Comparison of ENCODE assay signal across 5 worm cellular contexts in the genomic region with DNA sequence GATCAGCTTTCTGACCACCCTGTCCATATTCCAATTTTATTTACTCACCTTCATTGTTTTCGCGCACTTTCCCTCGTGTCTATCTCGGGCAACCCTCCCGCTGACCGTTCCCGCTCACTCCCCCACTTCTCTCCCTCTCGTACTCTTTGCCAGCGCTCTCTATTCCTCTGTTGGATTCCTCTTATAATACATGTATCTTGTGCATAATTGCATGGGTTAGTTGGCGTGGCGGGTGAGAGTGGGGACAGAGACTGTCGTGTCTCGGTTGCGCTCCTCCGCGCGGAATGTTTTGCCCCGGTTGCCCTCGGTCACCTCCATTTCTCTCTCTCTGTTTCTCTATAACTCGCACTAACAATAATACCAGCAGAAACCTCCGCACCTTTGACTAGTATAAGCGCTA.
TF ChIP-seq lines count a peak whose summit lies in the region.

No protein-coding gene starts in this region.

TF ChIP-seq in whole organism, L1 larva, 84 proteins besides CTCF, POLR2A, EP300 and RAD21:
- TF ChIP-seq blmp-1 (tag; optimal IDR thresholded peaks at IDR 0.05; lab: Kevin White, UChicago), result peak; percentile 74
- no peak for TF ChIP-seq mef-2 (tag; optimal IDR thresholded peaks at IDR 0.05; lab: Kevin White, UChicago)
- no peak for TF ChIP-seq tbx-2 (tag; optimal IDR thresholded peaks at IDR 0.05; lab: Kevin White, UChicago)
- peak; percentile 18 for TF ChIP-seq lin-14 (GFP tag; optimal IDR thresholded peaks at IDR 0.05; lab: Kevin White, UChicago)
- TF ChIP-seq efl-1 (optimal IDR thresholded peaks at IDR 0.05; lab: Kevin White, UChicago), result no peak
- TF ChIP-seq efl-1 (GFP tag; optimal IDR thresholded peaks at IDR 0.05 in 1 of 2; lab: Kevin White, UChicago), result peak in 1 of 2 experiments; percentile 41

TF ChIP-seq in whole organism, L3 larva, 47 proteins besides CTCF, POLR2A, EP300 and RAD21:
- TF ChIP-seq nhr-25 (tag; optimal IDR thresholded peaks at IDR 0.05; lab: Kevin White, UChicago), result peak; percentile 50
- TF ChIP-seq egl-27 (tag; optimal IDR thresholded peaks at IDR 0.05; lab: Kevin White, UChicago), result no peak

TF ChIP-seq in whole organism, early embryonic, 17 proteins besides CTCF, POLR2A, EP300 and RAD21:
- TF ChIP-seq ama-1 (optimal IDR thresholded peaks at IDR 0.05; lab: Kevin White, UChicago), result no peak
- peak; percentile 74 for TF ChIP-seq hmg-4 (GFP tag; optimal IDR thresholded peaks at IDR 0.05; lab: Kevin White, UChicago)
TF ChIP-seq in whole organism, early embryonic: peak in this region for 1.

TF ChIP-seq in whole organism, midembryonic, 9 proteins besides CTCF, POLR2A, EP300 and RAD21:
- peak; percentile 58; the same call in 1 of the 2 replicates for TF ChIP-seq flt-1 (GFP tag; IDR thresholded peaks at IDR 0.05; lab: Robert Waterston, UW)
- TF ChIP-seq med-1 (GFP tag; optimal IDR thresholded peaks at IDR 0.05; lab: Kevin White, UChicago; ENCODE audit: insufficient read depth), result no peak
- TF ChIP-seq ztf-23 (GFP tag; IDR thresholded peaks at IDR 0.05; lab: Robert Waterston, UW), result 0 out of 2 replicates have a peak, but pooled peaks have one; percentile 57
- TF ChIP-seq cog-1 (tag; optimal IDR thresholded peaks at IDR 0.05; lab: Kevin White, UChicago), result peak; percentile 49
- 0 out of 2 replicates have a peak, but pooled peaks have one; percentile 62 for TF ChIP-seq tab-1 (GFP tag; IDR thresholded peaks at IDR 0.05; lab: Robert Waterston, UW)
- no peak for TF ChIP-seq ref-1 (GFP tag; conservative IDR thresholded peaks at IDR 0.05; lab: Robert Waterston, UW)

TF ChIP-seq in whole organism, young adult, 124 proteins besides CTCF, POLR2A, EP300 and RAD21:
- no peak for TF ChIP-seq F49E8.2 (tag; optimal IDR thresholded peaks at IDR 0.05; lab: Kevin White, UChicago; ENCODE audit: insufficient read depth)
- peak; percentile 85 for TF ChIP-seq zfh-2 (GFP tag; conservative IDR thresholded peaks at IDR 0.05; lab: Robert Waterston, UW)
- TF ChIP-seq aptf-2 (GFP tag; conservative IDR thresholded peaks at IDR 0.05; lab: Robert Waterston, UW), result 0 out of 2 replicates have a peak, but pooled peaks have one; percentile 25
- TF ChIP-seq dox-1 (GFP tag; IDR thresholded peaks at IDR 0.05; lab: Robert Waterston, UW), result peak; percentile 50
- peak; percentile 34 for TF ChIP-seq zim-3 (tag; optimal IDR thresholded peaks at IDR 0.05; lab: Kevin White, UChicago)
- no peak for TF ChIP-seq Y67H2A.10 (GFP tag; conservative IDR thresholded peaks at IDR 0.05; lab: Robert Waterston, UW)
- peak; percentile 9; the same call in 1 of the 2 replicates for TF ChIP-seq hmg-1.2 (GFP tag; IDR thresholded peaks at IDR 0.05; lab: Robert Waterston, UW)
- TF ChIP-seq unc-62 (GFP tag; optimal IDR thresholded peaks at IDR 0.05; lab: Kevin White, UChicago), result no peak
- no peak for TF ChIP-seq nhr-80 (tag; optimal IDR thresholded peaks at IDR 0.05; lab: Kevin White, UChicago)
- TF ChIP-seq snpc-4 (GFP tag; optimal IDR thresholded peaks at IDR 0.05; lab: Kevin White, UChicago), result no peak
- no peak for TF ChIP-seq snpc-4 (tag; optimal IDR thresholded peaks at IDR 0.05; lab: Kevin White, UChicago)
- TF ChIP-seq lin-26 (GFP tag; IDR thresholded peaks at IDR 0.05; lab: Robert Waterston, UW), result peak; percentile 49; the same call in 1 of the 2 replicates
- no peak for TF ChIP-seq T26A5.8 (tag; optimal IDR thresholded peaks at IDR 0.05; lab: Kevin White, UChicago)
- TF ChIP-seq ceh-79 (tag; optimal IDR thresholded peaks at IDR 0.05; lab: Kevin White, UChicago), result no peak
- TF ChIP-seq mxl-1 (tag; optimal IDR thresholded peaks at IDR 0.05; lab: Kevin White, UChicago), result no peak
